Worm (Caenorhabditis elegans) whole organism, mixed stage, embryonic: ENCODE results near the gene lgc-43.

Experiments used
- ceh-43 ChIP-seq: fragments of 200-800 bp; sonication (Bioruptor generic); optimal IDR thresholded peaks from 2 replicates; lab custom pipeline; 2018; ENCODE audit warnings: mild to moderate bottlenecking, missing genetic modification characterization, moderate library complexity, missing compliant biosample characterization
- mep-1 ChIP-seq: fragments of 150-350 bp; optimal IDR thresholded peaks from 2 replicates; lab custom pipeline; 2017; ENCODE audit warnings: missing biosample characterization, missing genetic modification reagents, missing genetic modification characterization, inconsistent platforms
- mls-2 ChIP-seq: sonication (generic microtip); optimal IDR thresholded peaks from 2 replicates; lab custom pipeline; 2016; ENCODE audit warnings: mild to moderate bottlenecking, missing genetic modification characterization, moderate library complexity, missing compliant biosample characterization
- nhr-12 ChIP-seq: fragments of 150-350 bp; optimal IDR thresholded peaks from 2 replicates; lab custom pipeline; 2014; ENCODE audit warnings: missing biosample characterization, missing genetic modification characterization
- nhr-76 ChIP-seq: sonication (generic microtip); optimal IDR thresholded peaks from 2 replicates; lab custom pipeline; 2017; ENCODE audit warnings: missing biosample characterization, missing genetic modification characterization
- snpc-4 ChIP-seq: fragments of 150-350 bp; optimal IDR thresholded peaks from 2 replicates; lab custom pipeline; 2014; ENCODE audit warnings: missing biosample characterization, missing genetic modification characterization
- unc-39 ChIP-seq: fragments of 150-350 bp; optimal IDR thresholded peaks from 2 replicates; lab custom pipeline; 2014; ENCODE audit warnings: missing biosample characterization, missing genetic modification characterization
- unc-62 ChIP-seq: fragments of 150-350 bp; optimal IDR thresholded peaks from 2 replicates; lab custom pipeline; 2014; ENCODE audit warnings: missing biosample characterization, missing genetic modification reagents, missing genetic modification characterization

ce11 chrIV:10617099-10617498 is 38.6 kb downstream of the lgc-43 start:
- TF ChIP-seq snpc-4 (tag; lab: Kevin White, UChicago) (no peak), unc-39 (tag; lab: Kevin White, UChicago) (no peak), mls-2 (tag; lab: Kevin White, UChicago) (no peak), unc-62 (GFP tag; lab: Kevin White, UChicago) (no peak), mep-1 (tag; lab: Kevin White, UChicago) (no peak), nhr-12 (tag; lab: Kevin White, UChicago) (no peak), ceh-43 (no peak), nhr-76 (no peak)
